Worm (Caenorhabditis elegans) whole organism, young adult: Measurements from ENCODE around the gene ins-11.
A peak's percentile ranks its signal among the peaks of the same experiment; 100 is the strongest.

Experiments
- F49E8.2 ChIP-seq: sonication (generic microtip); optimal IDR thresholded peaks from 3 replicates; lab custom pipeline; 2017; ENCODE audit warnings: missing genetic modification characterization, mild to moderate bottlenecking, missing compliant biosample characterization, antibody characterized with exemption, moderate library complexity; ENCODE audit not compliant: insufficient read depth
- dpl-1 ChIP-seq: fragments of 150-350 bp; optimal IDR thresholded peaks from 2 replicates; lab custom pipeline; 2014; ENCODE audit warnings: missing biosample characterization, missing genetic modification reagents, missing genetic modification characterization
- hlh-12 ChIP-seq: sonication (generic microtip); optimal IDR thresholded peaks from 2 replicates; lab custom pipeline; 2016; ENCODE audit warnings: missing genetic modification characterization, missing compliant biosample characterization
- nfya-1 ChIP-seq: sonication (generic microtip); optimal IDR thresholded peaks from 2 replicates; lab custom pipeline; 2017; ENCODE audit warnings: antibody characterized with exemption, missing compliant biosample characterization, missing genetic modification characterization, borderline replicate concordance; ENCODE audit not compliant: insufficient read depth
- rec-8 ChIP-seq, 2 experiments: sonication (generic microtip); optimal IDR thresholded peaks; 2 replicates each; lab custom pipeline; 2016; ENCODE audit warnings: mild to moderate bottlenecking in 2 of 2, missing genetic modification characterization in 2 of 2, missing genetic modification reagents in 2 of 2, missing genotype in 2 of 2, missing biosample characterization in 1 of 2, missing compliant biosample characterization in 1 of 2, moderate library complexity in 1 of 2
- sdz-38 ChIP-seq: sonication (generic microtip); optimal IDR thresholded peaks from 2 replicates; lab custom pipeline; 2016; ENCODE audit warnings: missing genotype, missing genetic modification characterization, missing compliant biosample characterization
- sea-2 ChIP-seq: fragments of 200-800 bp; sonication (Bioruptor generic); IDR thresholded peaks from 2 replicates; pipeline ENCODE4 v1.3.6; 2022; ENCODE audit warnings: missing genetic modification characterization, missing compliant biosample characterization
- snpc-1.3 ChIP-seq: sonication (generic microtip); optimal IDR thresholded peaks from 2 replicates; lab custom pipeline; 2017; ENCODE audit warnings: missing genetic modification characterization, mild to moderate bottlenecking, missing compliant biosample characterization, antibody characterized with exemption, moderate library complexity, missing genotype, missing genetic modification reagents; ENCODE audit not compliant: insufficient read depth
- snpc-4 ChIP-seq, 5 experiments: fragments of 150-350 bp in 1 of 5; sonication (generic microtip) in 4 of 5; optimal IDR thresholded peaks; 2 replicates each; lab custom pipeline; 2014 to 2018; ENCODE audit warnings: missing genetic modification characterization in 5 of 5, missing biosample characterization in 3 of 5, antibody characterized with exemption in 2 of 5, mild to moderate bottlenecking in 2 of 5, missing compliant biosample characterization in 2 of 5, missing genotype in 2 of 5, moderate library complexity in 2 of 5, missing genetic modification reagents in 1 of 5
- unc-130 ChIP-seq: sonication (generic microtip); optimal IDR thresholded peaks from 2 replicates; lab custom pipeline; 2016; ENCODE audit warnings: missing genetic modification reagents, missing genetic modification characterization, missing compliant biosample characterization

DNA sequence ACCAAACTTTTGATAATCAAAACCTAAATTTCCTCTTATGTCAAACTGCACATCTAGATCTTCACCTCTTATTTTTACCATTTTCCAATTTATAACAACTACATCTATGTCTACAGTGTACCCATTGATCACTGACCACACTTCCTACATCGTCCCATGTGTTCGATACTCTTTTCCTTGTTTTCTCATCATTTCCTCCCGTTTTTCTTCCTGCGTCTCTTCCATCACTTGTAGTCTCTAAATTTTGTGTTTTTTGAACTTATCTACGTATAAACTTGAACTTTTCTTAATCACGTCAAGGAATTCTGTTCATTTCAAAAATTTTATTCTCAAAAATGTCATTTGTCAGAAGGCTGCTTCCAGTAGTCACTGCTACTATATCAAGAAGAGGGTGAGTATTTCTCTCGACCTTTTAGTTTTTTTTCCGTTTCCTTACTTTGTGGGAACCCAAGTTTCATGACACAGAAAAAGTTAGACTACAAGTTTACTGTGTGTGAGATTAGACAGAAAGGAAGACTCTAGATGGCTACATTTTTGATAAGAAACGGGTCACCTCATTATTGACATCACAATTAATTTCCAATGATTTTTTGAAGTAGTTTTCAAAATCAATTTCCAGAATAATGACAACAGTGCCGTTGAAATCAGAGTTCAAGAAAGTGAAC is 15.7 kb downstream of the ins-11 start:
- TF ChIP-seq unc-130 (no peak), sea-2 (GFP tag; lab: Robert Waterston, UW) (no peak), rec-8 (tag; optimal IDR thresholded peaks at IDR 0.05; lab: Kevin White, UChicago) (no peak), hlh-12 (no peak), dpl-1 (no peak), nfya-1 (tag; lab: Kevin White, UChicago) (no peak), snpc-4 (GFP tag; optimal IDR thresholded peaks at IDR 0.05; lab: Kevin White, UChicago) (no peak), snpc-4 (tag; optimal IDR thresholded peaks at IDR 0.05; lab: Kevin White, UChicago) (peak in 1 of 4 experiments; percentile 51), snpc-1.3 (tag; lab: Kevin White, UChicago) (no peak), F49E8.2 (tag; lab: Kevin White, UChicago) (no peak), sdz-38 (tag; lab: Kevin White, UChicago) (no peak)
